Worm (Caenorhabditis elegans) whole organism, midembryonic: Measurements from ENCODE around the gene C17F4.3.
"Not testable (repeated sequence)": the region's sequence is repeated elsewhere in the genome, so short reads cannot be mapped to it uniquely, and the experiment has no call there.

ENCODE experiments used
- T22C8.4 ChIP-seq: fragments of 200-800 bp; sonication (Bioruptor generic); IDR thresholded peaks from 2 replicates; pipeline ENCODE4 v1.3.6; 2022; ENCODE audit warnings: missing genetic modification characterization, missing compliant biosample characterization
- cog-1 ChIP-seq: sonication (generic microtip); optimal IDR thresholded peaks from 2 replicates; lab custom pipeline; 2016; ENCODE audit warnings: missing genetic modification characterization, missing compliant biosample characterization
- flt-1 ChIP-seq: fragments of 200-800 bp; sonication (Bioruptor generic); IDR thresholded peaks from 2 replicates; pipeline ENCODE4 v1.3.6; 2022; ENCODE audit warnings: missing genetic modification characterization, missing compliant biosample characterization
- klf-2 ChIP-seq: fragments of 200-800 bp; sonication (Bioruptor generic); conservative IDR thresholded peaks from 2 replicates; pipeline ENCODE4 v1.3.6; 2022; ENCODE audit warnings: missing genetic modification reagents, missing genetic modification characterization, missing compliant biosample characterization
- med-1 ChIP-seq: sonication (generic microtip); optimal IDR thresholded peaks from 2 replicates; lab custom pipeline; 2017; ENCODE audit warnings: missing genetic modification characterization, mild to moderate bottlenecking, missing compliant biosample characterization, antibody characterized with exemption, missing genetic modification reagents; ENCODE audit not compliant: insufficient read depth
- ref-1 ChIP-seq: fragments of 200-800 bp; sonication (Bioruptor generic); conservative IDR thresholded peaks from 2 replicates; pipeline ENCODE4 v1.3.6; 2022; ENCODE audit warnings: missing genetic modification reagents, missing genetic modification characterization, missing compliant biosample characterization
- tab-1 ChIP-seq: fragments of 200-800 bp; sonication (Bioruptor generic); IDR thresholded peaks from 2 replicates; pipeline ENCODE4 v1.3.6; 2022; ENCODE audit warnings: missing genetic modification characterization, missing compliant biosample characterization
- ztf-23 ChIP-seq: fragments of 200-800 bp; sonication (Bioruptor generic); IDR thresholded peaks from 2 replicates; pipeline ENCODE4 v1.3.6; 2022; ENCODE audit warnings: missing genetic modification reagents, missing genetic modification characterization, missing compliant biosample characterization
- ztf-29 ChIP-seq: fragments of 200-800 bp; sonication (Bioruptor generic); IDR thresholded peaks from 2 replicates; pipeline ENCODE4 v1.3.6; 2022; ENCODE audit warnings: missing genetic modification reagents, missing genetic modification characterization, missing compliant biosample characterization

C17F4.3 gene

ce11 chrII:3208679-3209078, 31.6 kb upstream of the C17F4.3 start, which contains the start of gene sdz-35:
Gene sdz-35 (minus strand): TSS chrII:3208779.
- TF ChIP-seq klf-2 (GFP tag; lab: Robert Waterston, UW) (no peak), ztf-23 (GFP tag; lab: Robert Waterston, UW) (no peak), cog-1 (tag; lab: Kevin White, UChicago) (no peak), T22C8.4 (GFP tag; lab: Robert Waterston, UW) (no peak), med-1 (no peak), flt-1 (no peak), ref-1 (GFP tag; lab: Robert Waterston, UW) (no peak), tab-1 (GFP tag; lab: Robert Waterston, UW) (no peak), ztf-29 (GFP tag; lab: Robert Waterston, UW) (no peak)

DNA sequence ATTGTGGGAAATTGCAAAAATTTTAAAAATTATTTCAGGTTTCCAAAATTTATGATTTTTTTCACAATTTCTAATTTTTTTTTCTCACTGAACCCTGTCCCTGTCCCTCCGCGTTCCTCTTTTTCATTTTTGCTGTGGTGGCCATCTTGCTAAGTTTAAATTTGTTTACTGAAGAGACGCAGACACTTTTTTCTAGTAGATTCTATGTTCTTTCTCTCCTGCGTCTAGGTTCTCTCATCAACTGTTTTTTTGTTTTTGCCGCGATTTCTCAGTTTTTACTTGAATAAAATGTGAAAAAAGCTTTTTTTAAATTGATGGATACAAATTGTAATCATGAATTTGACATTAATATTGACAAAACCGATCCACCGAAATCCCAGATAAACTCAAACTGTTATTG, 31.1 kb upstream of the C17F4.3 start, which contains the start of gene ZC239.6:
ZC239.6 (plus strand) TSS at position 381 of the 400 bp plus-strand sequence.
- TF ChIP-seq ztf-23 (GFP tag; lab: Robert Waterston, UW) (no peak), tab-1 (GFP tag; lab: Robert Waterston, UW) (no peak), T22C8.4 (GFP tag; lab: Robert Waterston, UW) (no peak), cog-1 (tag; lab: Kevin White, UChicago) (no peak), klf-2 (GFP tag; lab: Robert Waterston, UW) (no peak), med-1 (no peak), ztf-29 (GFP tag; lab: Robert Waterston, UW) (no peak), flt-1 (no peak)

ce11 chrII:3210365-3210764, 29.9 kb upstream of the C17F4.3 start, which contains the start of gene ZC239.5:
Gene ZC239.5 (plus strand): TSS chrII:3210665.
- TF ChIP-seq med-1 (no peak), flt-1 (no peak), klf-2 (GFP tag; lab: Robert Waterston, UW) (no peak), T22C8.4 (GFP tag; lab: Robert Waterston, UW) (no peak), cog-1 (tag; lab: Kevin White, UChicago) (no peak), ztf-29 (GFP tag; lab: Robert Waterston, UW) (no peak), ref-1 (GFP tag; lab: Robert Waterston, UW) (no peak), tab-1 (GFP tag; lab: Robert Waterston, UW) (no peak), ztf-23 (GFP tag; lab: Robert Waterston, UW) (no peak)

DNA sequence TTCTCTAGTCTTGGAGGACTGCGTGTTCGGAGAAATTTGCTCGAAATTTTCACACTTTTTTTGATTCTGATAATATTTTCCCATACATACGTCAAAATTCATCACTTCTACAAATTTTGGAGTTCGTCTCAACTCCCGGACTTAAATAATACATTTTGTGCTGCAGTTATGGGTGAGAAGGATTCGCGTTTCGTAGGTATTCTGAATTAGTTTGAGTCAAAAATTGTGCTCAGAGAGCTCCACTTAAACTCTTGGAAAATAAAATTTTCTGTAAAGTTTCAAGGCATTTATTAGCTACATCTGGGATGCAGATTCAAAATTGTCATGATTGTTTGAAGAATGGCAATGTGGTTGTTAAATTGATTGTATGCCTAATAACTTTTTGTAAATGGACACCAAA, 26.4 kb upstream of the C17F4.3 start, which contains the start of gene ZC239.4:
ZC239.4 (plus strand) TSS at position 301 of the 400 bp plus-strand sequence.
- no peak for TF ChIP-seq med-1

DNA sequence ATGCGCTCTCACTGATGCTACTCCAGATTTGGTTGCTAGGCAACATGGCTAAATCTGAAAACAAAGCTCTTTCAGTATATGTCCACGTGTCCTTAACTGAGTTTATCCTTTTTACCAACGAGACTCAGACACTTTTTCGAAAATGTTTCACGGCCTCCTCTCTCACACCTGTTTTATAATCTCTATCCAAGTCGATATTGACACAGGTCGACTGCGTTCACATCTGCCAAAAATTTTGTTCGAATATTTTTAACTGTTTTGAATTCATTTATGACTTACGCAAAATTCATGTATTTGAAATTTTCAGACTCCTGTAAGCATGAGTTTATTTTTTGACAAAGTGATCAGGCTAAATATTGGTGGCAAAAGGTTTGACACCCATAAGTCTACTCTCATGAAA, 24.5 kb upstream of the C17F4.3 start, which contains the start of gene ZC239.3:
ZC239.3 (plus strand) TSS at position 301 of the 400 bp plus-strand sequence.
- TF ChIP-seq ztf-29 (GFP tag; lab: Robert Waterston, UW); med-1; ref-1 (GFP tag; lab: Robert Waterston, UW): not testable (repeated sequence)

ce11 chrII:3220723-3221122, 19.6 kb upstream of the C17F4.3 start, which contains the start of gene ZC239.22:
Gene ZC239.22 (minus strand): TSS chrII:3220823.
- TF ChIP-seq tab-1 (GFP tag; lab: Robert Waterston, UW) (no peak), ztf-29 (GFP tag; lab: Robert Waterston, UW) (no peak), med-1 (no peak), ztf-23 (GFP tag; lab: Robert Waterston, UW) (no peak), T22C8.4 (GFP tag; lab: Robert Waterston, UW) (no peak), ref-1 (GFP tag; lab: Robert Waterston, UW) (no peak), flt-1 (no peak), klf-2 (GFP tag; lab: Robert Waterston, UW) (no peak), cog-1 (tag; lab: Kevin White, UChicago) (no peak)

ce11 chrII:3221730-3222129, 18.6 kb upstream of the C17F4.3 start, which contains the start of gene ZC239.14:
Gene ZC239.14 (minus strand): TSS chrII:3222034.
- TF ChIP-seq T22C8.4 (GFP tag; lab: Robert Waterston, UW) (no peak), ztf-29 (GFP tag; lab: Robert Waterston, UW) (no peak), cog-1 (tag; lab: Kevin White, UChicago) (no peak), tab-1 (GFP tag; lab: Robert Waterston, UW) (no peak), ztf-23 (GFP tag; lab: Robert Waterston, UW) (no peak), klf-2 (GFP tag; lab: Robert Waterston, UW) (no peak), med-1 (no peak), ref-1 (GFP tag; lab: Robert Waterston, UW) (no peak)

ce11 chrII:3222686-3223085, 17.6 kb upstream of the C17F4.3 start, which contains the start of gene ZC239.13:
Gene ZC239.13 (minus strand): TSS chrII:3222839.
- TF ChIP-seq cog-1 (tag; lab: Kevin White, UChicago) (no peak), klf-2 (GFP tag; lab: Robert Waterston, UW) (no peak), ztf-29 (GFP tag; lab: Robert Waterston, UW) (no peak), flt-1 (no peak)

- TF ChIP-seq flt-1 = no peak
- no peak for TF ChIP-seq T22C8.4 (GFP tag; lab: Robert Waterston, UW)
- no peak for TF ChIP-seq ref-1 (GFP tag; lab: Robert Waterston, UW)
- no peak for TF ChIP-seq ztf-23 (GFP tag; lab: Robert Waterston, UW)
- TF ChIP-seq ztf-29 (GFP tag; lab: Robert Waterston, UW) = no peak
- no peak for TF ChIP-seq tab-1 (GFP tag; lab: Robert Waterston, UW)
- TF ChIP-seq klf-2 (GFP tag; lab: Robert Waterston, UW) = no peak
- TF ChIP-seq cog-1 (tag; lab: Kevin White, UChicago) = no peak
- no peak for TF ChIP-seq med-1
Observed at ce11 chrII:3224631-3225030, 15.7 kb upstream of the C17F4.3 start, which contains the start of gene ZC239.15. Gene ZC239.15 (minus strand): TSS chrII:3224731.

DNA sequence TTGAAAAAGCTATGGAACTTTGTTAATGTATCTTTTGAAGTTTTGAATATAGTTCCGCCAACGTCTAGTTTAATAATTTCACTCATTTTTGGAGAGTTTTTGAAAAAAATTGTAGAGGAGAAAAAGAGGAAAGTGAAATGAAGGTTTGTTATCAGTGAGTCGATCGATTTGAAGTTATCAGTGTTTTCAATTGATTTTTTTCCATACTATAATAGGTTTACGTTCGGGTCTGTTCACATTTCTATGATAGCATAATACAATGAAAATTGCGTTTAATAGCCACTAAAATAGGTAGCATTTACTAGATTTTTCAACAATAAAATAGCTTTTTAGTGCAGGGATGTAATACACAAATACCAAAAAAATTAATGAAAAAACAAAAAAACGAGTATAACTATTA, 15.1 kb upstream of the C17F4.3 start, which contains the start of gene ZC239.16:
ZC239.16 (minus strand) TSS at position 120 of the 400 bp plus-strand sequence.
- TF ChIP-seq T22C8.4 (GFP tag; lab: Robert Waterston, UW) = no peak
